Fruit fly (Drosophila melanogaster) whole organism, prepupa: ENCODE results near the gene CG5762.

Source experiments
- CG10669 ChIP-seq: fragments of 200-800 bp; sonication (Bioruptor generic); optimal IDR thresholded peaks from 3 replicates; lab custom pipeline; 2018; ENCODE audit warnings: missing biosample characterization, mild to moderate bottlenecking, missing genetic modification characterization, moderate library complexity
- CG11294 ChIP-seq: fragments of 200-800 bp; sonication (Bioruptor generic); IDR thresholded peaks from 2 replicates; pipeline ENCODE4 v1.3.6; 2022; ENCODE audit warnings: missing biosample characterization, missing genetic modification characterization
- CG16779 ChIP-seq: fragments of 200-800 bp; sonication (Bioruptor generic); optimal IDR thresholded peaks from 3 replicates; lab custom pipeline; 2017; ENCODE audit warnings: missing biosample characterization, mild to moderate bottlenecking, missing genetic modification characterization
- CG3032 ChIP-seq: fragments of 200-800 bp; optimal IDR thresholded peaks from 2 replicates; lab custom pipeline; 2019; ENCODE audit warnings: missing biosample characterization, mild to moderate bottlenecking, missing genetic modification characterization, moderate library complexity
- CG31627 ChIP-seq: fragments of 200-800 bp; sonication (Bioruptor generic); optimal IDR thresholded peaks from 3 replicates; lab custom pipeline; 2016; ENCODE audit warnings: missing biosample characterization, missing genetic modification characterization
- CG32006 ChIP-seq: fragments of 200-800 bp; sonication (Bioruptor generic); optimal IDR thresholded peaks from 3 replicates; lab custom pipeline; 2017; ENCODE audit warnings: missing biosample characterization, mild to moderate bottlenecking, missing genetic modification characterization
- CG3919 ChIP-seq: fragments of 200-800 bp; sonication (Bioruptor generic); optimal IDR thresholded peaks from 3 replicates; lab custom pipeline; 2016; ENCODE audit warnings: missing biosample characterization, missing genetic modification characterization
- CG6163 ChIP-seq: fragments of 200-800 bp; sonication (Bioruptor generic); IDR thresholded peaks from 3 replicates; pipeline ENCODE4 v1.3.6; 2022; ENCODE audit warnings: missing biosample characterization, missing genetic modification characterization
- CG6808 ChIP-seq: fragments of 200-800 bp; sonication (Bioruptor generic); optimal IDR thresholded peaks from 3 replicates; lab custom pipeline; 2017; ENCODE audit warnings: missing biosample characterization, missing genetic modification characterization, mild to moderate bottlenecking, moderate library complexity, missing genetic modification reagents
- CG6854 ChIP-seq: fragments of 200-800 bp; sonication (Bioruptor generic); optimal IDR thresholded peaks from 2 replicates; lab custom pipeline; 2017; ENCODE audit warnings: missing biosample characterization, mild to moderate bottlenecking, missing genetic modification characterization
- CG7368 ChIP-seq: fragments of 200-800 bp; sonication (Bioruptor generic); optimal IDR thresholded peaks from 3 replicates; lab custom pipeline; 2016; ENCODE audit warnings: missing biosample characterization, missing genetic modification characterization
- CG8119 ChIP-seq: fragments of 200-800 bp; sonication (Bioruptor generic); IDR thresholded peaks from 3 replicates; pipeline ENCODE4 v1.3.6; 2022; ENCODE audit warnings: missing biosample characterization, missing genetic modification characterization
- CG9139 ChIP-seq: fragments of 200-800 bp; sonication (Bioruptor generic); optimal IDR thresholded peaks from 3 replicates; lab custom pipeline; 2017; ENCODE audit warnings: missing biosample characterization, mild to moderate bottlenecking, missing genetic modification characterization
- Eip75B ChIP-seq: fragments of 200-800 bp; sonication (Bioruptor generic); optimal IDR thresholded peaks from 3 replicates; lab custom pipeline; 2016; ENCODE audit warnings: missing biosample characterization, missing genetic modification characterization
- Eip93F ChIP-seq: fragments of 200-800 bp; sonication (Bioruptor generic); optimal IDR thresholded peaks from 2 replicates; lab custom pipeline; 2016; ENCODE audit warnings: missing biosample characterization, mild to moderate bottlenecking, missing genetic modification characterization
- Ets96B ChIP-seq: fragments of 200-800 bp; optimal IDR thresholded peaks from 2 replicates; lab custom pipeline; 2019; ENCODE audit warnings: missing biosample characterization, mild to moderate bottlenecking, missing genetic modification characterization, moderate library complexity
- Gug ChIP-seq: fragments of 200-800 bp; sonication (Bioruptor generic); IDR thresholded peaks from 2 replicates; pipeline ENCODE4 v1.3.6; 2022; ENCODE audit warnings: missing biosample characterization, missing genetic modification characterization
- Hr39 ChIP-seq: fragments of 200-800 bp; sonication (Bioruptor generic); optimal IDR thresholded peaks from 2 replicates; lab custom pipeline; 2016; ENCODE audit warnings: missing biosample characterization, missing genetic modification characterization
- Hr4 ChIP-seq: fragments of 200-800 bp; sonication (Bioruptor generic); optimal IDR thresholded peaks from 3 replicates; lab custom pipeline; 2016; ENCODE audit warnings: missing biosample characterization, missing genetic modification characterization
- Lpt ChIP-seq: fragments of 200-800 bp; sonication (Bioruptor generic); optimal IDR thresholded peaks from 3 replicates; lab custom pipeline; 2016; ENCODE audit warnings: missing biosample characterization, missing genetic modification characterization
- Met ChIP-seq: fragments of 200-800 bp; sonication (Bioruptor generic); optimal IDR thresholded peaks from 3 replicates; lab custom pipeline; 2016; ENCODE audit warnings: missing biosample characterization, missing genetic modification characterization
- Smox ChIP-seq: fragments of 200-800 bp; sonication (Bioruptor generic); optimal IDR thresholded peaks from 3 replicates; lab custom pipeline; 2016; ENCODE audit warnings: missing biosample characterization, missing genetic modification characterization
- Sox102F ChIP-seq: fragments of 200-800 bp; sonication (Bioruptor generic); optimal IDR thresholded peaks from 2 replicates; lab custom pipeline; 2016; ENCODE audit warnings: missing biosample characterization, mild to moderate bottlenecking, missing genetic modification characterization
- Sox15 ChIP-seq: fragments of 200-800 bp; sonication (Bioruptor generic); optimal IDR thresholded peaks from 3 replicates; lab custom pipeline; 2016; ENCODE audit warnings: missing biosample characterization, missing genetic modification characterization
- achi ChIP-seq: fragments of 200-800 bp; sonication (Bioruptor generic); optimal IDR thresholded peaks from 3 replicates; lab custom pipeline; 2016; ENCODE audit warnings: missing biosample characterization, missing genetic modification characterization
- acj6 ChIP-seq: fragments of 200-800 bp; sonication (Bioruptor generic); optimal IDR thresholded peaks from 3 replicates; lab custom pipeline; 2016; ENCODE audit warnings: missing biosample characterization, missing genetic modification characterization
- cyc ChIP-seq: fragments of 200-800 bp; sonication (Bioruptor generic); optimal IDR thresholded peaks from 3 replicates; lab custom pipeline; 2016; ENCODE audit warnings: missing biosample characterization, missing genetic modification characterization
- dsx ChIP-seq: fragments of 200-800 bp; optimal IDR thresholded peaks from 3 replicates; lab custom pipeline; 2019; ENCODE audit warnings: missing biosample characterization, mild to moderate bottlenecking, missing genetic modification characterization, moderate library complexity; ENCODE audit not compliant: poor library complexity, severe bottlenecking
- esn ChIP-seq: fragments of 200-800 bp; sonication (Bioruptor generic); optimal IDR thresholded peaks from 2 replicates; lab custom pipeline; 2016; ENCODE audit warnings: missing biosample characterization, mild to moderate bottlenecking, missing genetic modification characterization, moderate library complexity
- fd85E ChIP-seq: fragments of 200-800 bp; sonication (Bioruptor generic); optimal IDR thresholded peaks from 3 replicates; lab custom pipeline; 2016; ENCODE audit warnings: missing biosample characterization, missing genetic modification characterization
- fkh ChIP-seq: fragments of 200-800 bp; sonication (Bioruptor generic); optimal IDR thresholded peaks from 3 replicates; lab custom pipeline; 2017; ENCODE audit warnings: missing biosample characterization, mild to moderate bottlenecking, missing genetic modification characterization, moderate library complexity
- lz ChIP-seq: fragments of 200-800 bp; sonication (Bioruptor generic); optimal IDR thresholded peaks from 3 replicates; lab custom pipeline; 2016; ENCODE audit warnings: missing biosample characterization, missing genetic modification characterization
- pdm3 ChIP-seq: fragments of 200-800 bp; sonication (Bioruptor generic); optimal IDR thresholded peaks from 3 replicates; lab custom pipeline; 2016; ENCODE audit warnings: missing biosample characterization, missing genetic modification characterization
- salr ChIP-seq, 2 experiments: fragments of 200-800 bp; sonication (Bioruptor generic); optimal IDR thresholded peaks; 3 replicates each; lab custom pipeline; 2016 to 2018; ENCODE audit warnings: missing biosample characterization in 2 of 2, missing genetic modification characterization in 2 of 2, mild to moderate bottlenecking in 1 of 2
- svp ChIP-seq: fragments of 200-800 bp; sonication (Bioruptor generic); peaks from one replicate; lab custom pipeline; 2016; ENCODE audit warnings: missing biosample characterization, missing genetic modification characterization

The CG5762 gene

DNA sequence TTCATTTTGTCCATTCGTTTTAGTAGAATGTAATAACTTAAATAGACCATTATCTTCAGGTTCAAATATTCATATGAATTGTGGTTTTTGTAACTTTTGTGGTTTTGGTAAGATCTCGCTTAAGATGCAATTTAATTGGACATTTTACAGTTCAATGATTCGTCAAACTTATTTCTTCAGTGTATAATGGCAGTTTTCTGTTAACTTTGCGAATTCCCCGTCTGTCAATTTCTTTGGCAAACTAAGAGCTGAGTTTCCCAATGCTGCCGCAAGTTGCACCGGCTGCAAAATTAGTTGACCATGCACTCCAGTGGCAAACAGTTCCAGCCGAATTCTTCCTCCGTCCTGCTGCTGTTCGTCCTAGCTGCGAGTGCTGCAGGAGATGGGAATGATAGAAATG is 15.1 kb upstream of the CG5762 start, which contains the start of gene CG33342:
Gene CG33342, plus strand, starts transcription at position 301 of the 400 bp plus-strand sequence.
- TF ChIP-seq Sox102F (GFP tag; lab: Kevin White, UChicago) (no peak), Ets96B (tag; lab: Kevin White, UChicago) (no peak), pdm3 (no peak), achi (GFP tag; lab: Kevin White, UChicago) (no peak), lz (no peak), CG6808 (GFP tag; lab: Kevin White, UChicago) (no peak), CG32006 (GFP tag; lab: Kevin White, UChicago) (no peak), CG7368 (no peak)

dm6 chr3R:24375561-24375960 is 14.1 kb upstream of the CG5762 start, which contains the start of gene CG17781:
TSS of gene CG17781 (minus strand) at chr3R:24375661.
- TF ChIP-seq fd85E (GFP tag; lab: Kevin White, UChicago) (no peak), CG9139 (GFP tag; lab: Kevin White, UChicago) (no peak), CG3032 (tag; lab: Kevin White, UChicago) (no peak), Hr39 (GFP tag; lab: Kevin White, UChicago) (no peak), acj6 (no peak), CG6163 (no peak), fkh (GFP tag; lab: Kevin White, UChicago) (no peak), Lpt (GFP tag; lab: Kevin White, UChicago) (no peak), Ets96B (tag; lab: Kevin White, UChicago) (no peak), CG7368 (no peak)

DNA sequence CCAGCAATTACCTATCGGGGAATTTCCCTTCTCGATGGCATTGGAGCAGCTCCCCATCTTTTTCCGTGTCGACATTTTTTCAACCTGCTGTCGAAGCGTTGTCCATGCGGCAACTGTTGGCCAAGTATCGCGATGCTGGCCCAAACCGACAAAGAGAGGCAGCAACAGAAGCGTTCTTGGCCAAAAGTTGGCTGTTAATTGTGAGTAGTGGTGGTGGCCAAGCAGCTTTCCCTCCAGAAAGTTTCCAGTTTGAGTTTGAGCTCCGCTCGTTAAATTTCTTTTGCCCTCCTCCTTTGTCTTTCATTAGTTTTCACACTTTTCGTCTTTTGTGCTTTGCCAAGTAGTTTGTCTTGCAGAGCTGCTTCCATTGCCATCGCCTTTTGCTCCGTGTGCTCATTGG is 11.2 kb upstream of the CG5762 start, which contains the start of gene CG17782:
Gene CG17782, minus strand, starts transcription at position 101 of the 400 bp plus-strand sequence.
- TF ChIP-seq Gug (no peak), fd85E (GFP tag; lab: Kevin White, UChicago) (no peak), achi (GFP tag; lab: Kevin White, UChicago) (no peak)
- TF ChIP-seq, all 60 proteins: peak for 0

DNA sequence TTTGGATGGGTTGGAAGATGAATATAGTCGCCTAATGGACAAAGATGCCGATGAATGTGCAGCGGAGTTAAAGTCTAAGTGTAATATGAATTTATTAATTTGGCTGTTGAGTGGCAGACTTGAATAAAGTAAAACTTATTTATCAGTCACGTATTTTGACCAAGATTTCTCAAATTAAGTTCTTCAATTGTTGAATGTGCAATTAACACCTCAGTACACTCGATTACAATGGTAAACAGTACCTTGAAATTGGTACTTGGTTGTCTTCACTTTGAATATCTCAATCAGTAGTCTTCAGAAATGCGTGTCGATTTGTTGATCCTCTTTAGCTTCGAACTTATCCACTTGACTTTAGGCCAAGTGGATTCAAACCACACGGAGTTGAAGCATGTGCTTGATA is 7.8 kb upstream of the CG5762 start, which contains the start of gene CG13614:
Gene CG13614, plus strand, starts transcription at position 301 of the 400 bp plus-strand sequence.
- TF ChIP-seq salr (GFP tag; optimal IDR thresholded peaks at IDR 0.05; lab: Kevin White, UChicago): no peak
- TF ChIP-seq achi (GFP tag; lab: Kevin White, UChicago): no peak
- TF ChIP-seq lz: no peak
- no peak for TF ChIP-seq cyc (GFP tag; lab: Kevin White, UChicago)
- TF ChIP-seq CG31627 (GFP tag; lab: Kevin White, UChicago): no peak
- no peak for TF ChIP-seq CG6854 (GFP tag; lab: Kevin White, UChicago)
- no peak for TF ChIP-seq Eip75B (GFP tag; lab: Kevin White, UChicago)
- TF ChIP-seq esn (GFP tag; lab: Kevin White, UChicago): no peak
- TF ChIP-seq CG11294: no peak
- no peak for TF ChIP-seq CG10669 (GFP tag; lab: Kevin White, UChicago)
- no peak for TF ChIP-seq Hr39 (GFP tag; lab: Kevin White, UChicago)
- TF ChIP-seq Hr4: no peak
- no peak for TF ChIP-seq CG6163
- TF ChIP-seq CG32006 (GFP tag; lab: Kevin White, UChicago): no peak
- no peak for TF ChIP-seq Sox15 (GFP tag; lab: Kevin White, UChicago)

- peak; percentile 20 for TF ChIP-seq svp
- TF ChIP-seq Gug: no peak
Observed at dm6 chr3R:24368064-24368463, 6.6 kb upstream of the CG5762 start, which contains the start of the genes CG42812 and CG33341. TSS of gene CG42812 (minus strand) at chr3R:24368164. TSS of gene CG33341 (plus strand) at chr3R:24368358.

DNA sequence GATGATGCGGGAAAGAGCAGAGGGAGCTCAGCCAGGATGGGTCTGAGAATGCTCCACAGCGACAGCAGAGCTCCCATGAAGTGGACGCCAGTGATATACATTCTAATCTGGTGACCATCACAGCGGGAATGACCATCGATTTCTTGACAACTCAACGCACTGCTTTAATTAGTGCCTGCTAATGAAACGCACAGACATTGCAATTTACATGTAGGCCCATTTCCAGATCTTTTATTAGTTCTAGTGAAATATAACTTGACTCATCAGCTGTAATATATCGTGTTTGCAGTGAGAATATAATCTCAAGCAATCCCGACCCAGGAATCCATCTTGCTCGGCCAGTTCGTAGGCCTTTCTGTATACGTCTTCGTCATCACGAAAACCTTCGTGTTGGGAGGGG is 5.6 kb upstream of the CG5762 start, which contains the start of gene CG42811:
Gene CG42811, minus strand, starts transcription at position 101 of the 400 bp plus-strand sequence.
- TF ChIP-seq Smox (no peak), Met (no peak), Sox15 (GFP tag; lab: Kevin White, UChicago) (no peak), fkh (GFP tag; lab: Kevin White, UChicago) (no peak), dsx (GFP tag; lab: Kevin White, UChicago) (no peak), CG3919 (GFP tag; lab: Kevin White, UChicago) (no peak), achi (GFP tag; lab: Kevin White, UChicago) (no peak), CG16779 (no peak), Eip93F (GFP tag; lab: Kevin White, UChicago) (no peak), CG8119 (no peak), CG7368 (no peak), esn (GFP tag; lab: Kevin White, UChicago) (no peak), CG10669 (GFP tag; lab: Kevin White, UChicago) (no peak)
